Worm (Caenorhabditis elegans): ENCODE measurements around the gene srh-122.

- TF ChIP-seq med-1 (GFP tag; optimal IDR thresholded peaks at IDR 0.05; ENCODE audit: insufficient read depth) = no peak
- TF ChIP-seq ztf-23 (GFP tag; IDR thresholded peaks at IDR 0.05) = no peak
- TF ChIP-seq T22C8.4 (GFP tag; IDR thresholded peaks at IDR 0.05) = no peak
- TF ChIP-seq tab-1 (GFP tag; IDR thresholded peaks at IDR 0.05) = no peak
- no peak for TF ChIP-seq ref-1 (GFP tag; conservative IDR thresholded peaks at IDR 0.05)
- no peak for TF ChIP-seq flt-1 (GFP tag; IDR thresholded peaks at IDR 0.05)
- no peak for TF ChIP-seq cog-1 (tag; optimal IDR thresholded peaks at IDR 0.05)
- no peak for TF ChIP-seq ztf-29 (GFP tag; IDR thresholded peaks at IDR 0.05)
These were observed 38.1 kb upstream of the srh-122 start, which contains the start of gene srh-265 for ce11 chrV:15415951-15416350.
